Worm (Caenorhabditis elegans) whole organism, late embryonic: ENCODE data around the gene hpo-18.

Experiments
- K02D7.2 ChIP-seq: sonication (generic microtip); optimal IDR thresholded peaks from 2 replicates; lab custom pipeline; 2017; ENCODE audit warnings: mild to moderate bottlenecking, missing genetic modification characterization, missing compliant biosample characterization
- ceh-18 ChIP-seq: sonication (generic microtip); optimal IDR thresholded peaks from 2 replicates; lab custom pipeline; 2016; ENCODE audit warnings: missing genetic modification characterization, missing compliant biosample characterization
- ceh-31 ChIP-seq: sonication (generic microtip); optimal IDR thresholded peaks from 2 replicates; lab custom pipeline; 2016; ENCODE audit warnings: missing genetic modification characterization, missing compliant biosample characterization
- dmd-4 ChIP-seq: sonication (generic microtip); optimal IDR thresholded peaks from 2 replicates; lab custom pipeline; 2016; ENCODE audit warnings: borderline replicate concordance, missing genetic modification characterization, missing compliant biosample characterization
- fkh-10 ChIP-seq: fragments of 150-350 bp; optimal IDR thresholded peaks from 2 replicates; lab custom pipeline; 2014; ENCODE audit warnings: missing biosample characterization, missing genetic modification reagents, missing genetic modification characterization
- gmeb-2 ChIP-seq: sonication (generic microtip); optimal IDR thresholded peaks from 2 replicates; lab custom pipeline; 2016; ENCODE audit warnings: missing genetic modification characterization, inconsistent platforms, missing compliant biosample characterization
- hlh-13 ChIP-seq: fragments of 200-800 bp; sonication (Bioruptor generic); optimal IDR thresholded peaks from 2 replicates; lab custom pipeline; 2018; ENCODE audit warnings: mild to moderate bottlenecking, missing genetic modification characterization, missing compliant biosample characterization
- pag-3 ChIP-seq: sonication (generic microtip); optimal IDR thresholded peaks from 2 replicates; lab custom pipeline; 2016; ENCODE audit warnings: missing compliant biosample characterization, missing genetic modification characterization, borderline replicate concordance
- pat-9 ChIP-seq: fragments of 200-800 bp; sonication (Bioruptor generic); optimal IDR thresholded peaks from 2 replicates; lab custom pipeline; 2018; ENCODE audit warnings: mild to moderate bottlenecking, missing genetic modification characterization, moderate library complexity, missing compliant biosample characterization
- pax-1 ChIP-seq: fragments of 150-350 bp; optimal IDR thresholded peaks from 2 replicates; lab custom pipeline; 2014; ENCODE audit warnings: missing biosample characterization, missing genetic modification characterization
- pqm-1 ChIP-seq: sonication (generic microtip); optimal IDR thresholded peaks from 2 replicates; lab custom pipeline; 2016; ENCODE audit warnings: missing genetic modification characterization, missing compliant biosample characterization
- sox-2 ChIP-seq: fragments of 200-800 bp; sonication (Bioruptor generic); IDR thresholded peaks from 2 replicates; pipeline ENCODE4 v1.3.6; 2022; ENCODE audit warnings: missing genetic modification reagents, missing genetic modification characterization, missing compliant biosample characterization
- tbx-2 ChIP-seq: sonication (generic microtip); optimal IDR thresholded peaks from 2 replicates; lab custom pipeline; 2016; ENCODE audit warnings: missing genetic modification characterization, missing compliant biosample characterization

DNA sequence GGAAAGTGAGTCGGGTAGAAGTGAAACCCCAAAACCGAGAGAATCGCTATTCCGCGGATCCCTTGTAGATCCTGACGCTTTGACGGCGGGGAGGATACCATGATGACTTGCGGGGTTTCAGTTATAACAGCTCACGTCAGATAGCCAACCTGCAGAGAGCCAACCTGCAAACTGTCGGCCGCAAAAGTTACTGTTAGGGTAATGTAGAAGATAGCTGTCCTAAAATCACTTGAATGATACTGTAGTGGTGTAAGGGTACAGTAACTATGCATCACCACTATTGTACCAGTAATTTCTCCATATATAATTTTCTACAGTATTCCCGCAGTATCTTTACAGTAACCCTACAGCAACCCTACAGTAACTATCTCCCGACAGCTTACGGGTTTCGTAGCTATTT is 13.8 kb downstream of the hpo-18 start, which contains the start of gene oac-12:
- TF ChIP-seq ceh-18 (tag; lab: Kevin White, UChicago) = no peak
- TF ChIP-seq pax-1 (tag; lab: Kevin White, UChicago) = no peak
- no peak for TF ChIP-seq pag-3 (tag; lab: Kevin White, UChicago)
- TF ChIP-seq pqm-1 (tag; lab: Kevin White, UChicago) = no peak
- TF ChIP-seq gmeb-2 (tag; lab: Kevin White, UChicago) = no peak
- no peak for TF ChIP-seq dmd-4 (tag; lab: Kevin White, UChicago)
- TF ChIP-seq ceh-31 (tag; lab: Kevin White, UChicago) = no peak
- TF ChIP-seq K02D7.2 (tag; lab: Kevin White, UChicago) = no peak
- TF ChIP-seq hlh-13 (GFP tag; lab: Kevin White, UChicago) = no peak
- TF ChIP-seq pat-9 = no peak
- no peak for TF ChIP-seq fkh-10 (GFP tag; lab: Kevin White, UChicago)
- no peak for TF ChIP-seq tbx-2 (tag; lab: Kevin White, UChicago)
- TF ChIP-seq sox-2 (GFP tag; lab: Robert Waterston, UW) = no peak
